In genomic region chrIV:17087384-17088099, ce11 we compare ENCODE assay signal across 4 worm cellular contexts.
TF ChIP-seq lines count a peak whose summit lies in the region.

snx-13 (minus strand) TSS chrIV:17087438.
snr-1 (plus strand) TSS chrIV:17088049.

TF ChIP-seq in whole organism, L2 larva, 48 proteins besides CTCF, POLR2A, EP300 and RAD21 (continues in another document):
- peak; percentile 59 for TF ChIP-seq crh-2 (tag; optimal IDR thresholded peaks at IDR 0.05; lab: Kevin White, UChicago)
- TF ChIP-seq mab-5 (tag; optimal IDR thresholded peaks at IDR 0.05; lab: Kevin White, UChicago), result no peak
- peak; percentile 66 for TF ChIP-seq nhr-25 (tag; optimal IDR thresholded peaks at IDR 0.05; lab: Kevin White, UChicago)
- TF ChIP-seq aly-2 (tag; optimal IDR thresholded peaks at IDR 0.05; lab: Kevin White, UChicago), result no peak
- no peak for TF ChIP-seq dmd-4 (tag; optimal IDR thresholded peaks at IDR 0.05; lab: Kevin White, UChicago)
- TF ChIP-seq nhr-77 (tag; optimal IDR thresholded peaks at IDR 0.05; lab: Kevin White, UChicago), result no peak
- TF ChIP-seq ztf-4 (tag; optimal IDR thresholded peaks at IDR 0.05; lab: Kevin White, UChicago), result peak; percentile 68
- TF ChIP-seq nhr-21 (tag; optimal IDR thresholded peaks at IDR 0.05; lab: Kevin White, UChicago), result peak; percentile 71
- TF ChIP-seq lin-13 (GFP tag; optimal IDR thresholded peaks at IDR 0.05; lab: Kevin White, UChicago), result peak; percentile 87
- no peak for TF ChIP-seq unc-39 (tag; optimal IDR thresholded peaks at IDR 0.05; lab: Kevin White, UChicago)
- peak; percentile 75 for TF ChIP-seq F13H6.1 (tag; optimal IDR thresholded peaks at IDR 0.05; lab: Kevin White, UChicago)
- TF ChIP-seq ztf-11 (tag; optimal IDR thresholded peaks at IDR 0.05; lab: Kevin White, UChicago), result no peak
- TF ChIP-seq Y55F3AM.14 (GFP tag; optimal IDR thresholded peaks at IDR 0.05; lab: Kevin White, UChicago), result peak; percentile 41
- no peak for TF ChIP-seq peb-1 (tag; optimal IDR thresholded peaks at IDR 0.05; lab: Kevin White, UChicago)
- TF ChIP-seq zag-1 (tag; optimal IDR thresholded peaks at IDR 0.05; lab: Kevin White, UChicago), result no peak
- no peak for TF ChIP-seq egl-27 (tag; optimal IDR thresholded peaks at IDR 0.05; lab: Kevin White, UChicago)
- no peak for TF ChIP-seq nhr-23 (tag; optimal IDR thresholded peaks at IDR 0.05; lab: Kevin White, UChicago)
- TF ChIP-seq mbf-1 (tag; optimal IDR thresholded peaks at IDR 0.05; lab: Kevin White, UChicago), result no peak
- TF ChIP-seq nhr-11 (tag; optimal IDR thresholded peaks at IDR 0.05; lab: Kevin White, UChicago), result no peak
- TF ChIP-seq unc-55 (GFP tag; optimal IDR thresholded peaks at IDR 0.05; lab: Kevin White, UChicago), result peak; percentile 80
- TF ChIP-seq snpc-4 (tag; optimal IDR thresholded peaks at IDR 0.05; lab: Kevin White, UChicago), result peak; percentile 61
- peak; percentile 32 for TF ChIP-seq sem-4 (tag; optimal IDR thresholded peaks at IDR 0.05; lab: Kevin White, UChicago)
- no peak for TF ChIP-seq sma-9 (GFP tag; optimal IDR thresholded peaks at IDR 0.05; lab: Kevin White, UChicago)
- no peak for TF ChIP-seq sma-9 (tag; optimal IDR thresholded peaks at IDR 0.05; lab: Kevin White, UChicago)

TF ChIP-seq in whole organism, L4 larva, 104 proteins besides CTCF, POLR2A, EP300 and RAD21 (continues in another document):
- TF ChIP-seq zip-2 (tag; optimal IDR thresholded peaks at IDR 0.05; lab: Kevin White, UChicago) (no peak), ceh-28 (tag; optimal IDR thresholded peaks at IDR 0.05; lab: Kevin White, UChicago) (no peak), madf-5 (GFP tag; IDR thresholded peaks at IDR 0.05; lab: Robert Waterston, UW) (0 out of 4 replicates have a peak, but pooled peaks of 1 of the 2 experiments have one; percentile 62), pha-4 (GFP tag; IDR thresholded peaks at IDR 0.05; lab: Robert Waterston, UW) (peak; percentile 60; the same call in 1 of the 2 replicates), pha-4 (tag; optimal IDR thresholded peaks at IDR 0.05; lab: Kevin White, UChicago) (no peak), mdt-29 (GFP tag; IDR thresholded peaks at IDR 0.05; lab: Robert Waterston, UW) (no peak), ZK546.5 (tag; optimal IDR thresholded peaks at IDR 0.05; lab: Kevin White, UChicago) (no peak), Y5F2A.4 (GFP tag; optimal IDR thresholded peaks at IDR 0.05; lab: Kevin White, UChicago) (no peak), Y75B8A.6 (GFP tag; IDR thresholded peaks at IDR 0.05; lab: Robert Waterston, UW) (no peak), unc-39 (tag; optimal IDR thresholded peaks at IDR 0.05; lab: Kevin White, UChicago) (no peak), lin-1 (GFP tag; IDR thresholded peaks at IDR 0.05; lab: Robert Waterston, UW) (no peak), nhr-25 (tag; optimal IDR thresholded peaks at IDR 0.05; lab: Kevin White, UChicago; ENCODE audit: borderline replicate concordance, insufficient read depth) (no peak), sdz-12 (GFP tag; optimal IDR thresholded peaks at IDR 0.05; lab: Kevin White, UChicago) (peak; percentile 89), ceh-20 (GFP tag; IDR thresholded peaks at IDR 0.05; lab: Robert Waterston, UW) (no peak), ceh-62 (tag; optimal IDR thresholded peaks at IDR 0.05; lab: Kevin White, UChicago) (no peak), cey-2 (tag; optimal IDR thresholded peaks at IDR 0.05; lab: Kevin White, UChicago; ENCODE audit: borderline replicate concordance, insufficient read depth) (no peak), ceh-32 (tag; optimal IDR thresholded peaks at IDR 0.05; lab: Kevin White, UChicago; ENCODE audit: poor library complexity) (no peak), daf-16 (GFP tag; optimal IDR thresholded peaks at IDR 0.05; lab: Kevin White, UChicago) (peak in 1 of 2 experiments; percentile 30), daf-16 (tag; optimal IDR thresholded peaks at IDR 0.05; lab: Kevin White, UChicago) (peak; percentile 39), nhr-111 (GFP tag; optimal IDR thresholded peaks at IDR 0.05; lab: Kevin White, UChicago) (no peak), zip-11 (GFP tag; IDR thresholded peaks at IDR 0.05; lab: Robert Waterston, UW) (no peak), duxl-1 (tag; optimal IDR thresholded peaks at IDR 0.05; lab: Kevin White, UChicago; ENCODE audit: poor library complexity) (no peak), lir-3 (tag; optimal IDR thresholded peaks at IDR 0.05; lab: Kevin White, UChicago) (peak; percentile 58)

TF ChIP-seq in whole organism, late embryonic, 69 proteins besides CTCF, POLR2A, EP300 and RAD21 (continues in another document):
- peak; percentile 84 for TF ChIP-seq Y22D7AL.16 (tag; optimal IDR thresholded peaks at IDR 0.05; lab: Kevin White, UChicago)
- peak; percentile 71 for TF ChIP-seq hlh-13 (GFP tag; optimal IDR thresholded peaks at IDR 0.05; lab: Kevin White, UChicago)
- no peak for TF ChIP-seq unc-55 (GFP tag; optimal IDR thresholded peaks at IDR 0.05; lab: Kevin White, UChicago)
- TF ChIP-seq nfya-1 (tag; optimal IDR thresholded peaks at IDR 0.05; lab: Kevin White, UChicago), result peak; percentile 47
- no peak for TF ChIP-seq ceh-30 (tag; optimal IDR thresholded peaks at IDR 0.05; lab: Kevin White, UChicago)
- TF ChIP-seq unc-42 (tag; optimal IDR thresholded peaks at IDR 0.05; lab: Kevin White, UChicago), result peak; percentile 80
- no peak for TF ChIP-seq ama-1 (optimal IDR thresholded peaks at IDR 0.05; lab: Kevin White, UChicago)
- TF ChIP-seq tbx-7 (tag; optimal IDR thresholded peaks at IDR 0.05; lab: Kevin White, UChicago), result peak; percentile 96
- TF ChIP-seq nhr-11 (tag; optimal IDR thresholded peaks at IDR 0.05; lab: Kevin White, UChicago), result no peak
- peak; percentile 96 for TF ChIP-seq ztf-16 (tag; optimal IDR thresholded peaks at IDR 0.05; lab: Kevin White, UChicago)
- peak; percentile 94 for TF ChIP-seq pha-2 (tag; optimal IDR thresholded peaks at IDR 0.05; lab: Kevin White, UChicago)
- TF ChIP-seq pha-4 (tag; optimal IDR thresholded peaks at IDR 0.05; lab: Kevin White, UChicago), result no peak
- TF ChIP-seq ref-2 (tag; optimal IDR thresholded peaks at IDR 0.05; lab: Kevin White, UChicago), result peak; percentile 98
- peak; percentile 83 for TF ChIP-seq che-1 (tag; optimal IDR thresholded peaks at IDR 0.05; lab: Kevin White, UChicago)
- TF ChIP-seq rnt-1 (tag; optimal IDR thresholded peaks at IDR 0.05; lab: Kevin White, UChicago), result peak; percentile 94
- TF ChIP-seq ceh-19 (GFP tag; optimal IDR thresholded peaks at IDR 0.05; lab: Kevin White, UChicago), result peak; percentile 94
- peak; percentile 82 for TF ChIP-seq gmeb-2 (tag; optimal IDR thresholded peaks at IDR 0.05; lab: Kevin White, UChicago)
- TF ChIP-seq dve-1 (tag; optimal IDR thresholded peaks at IDR 0.05; lab: Kevin White, UChicago), result no peak
- peak; percentile 99 for TF ChIP-seq tbx-2 (tag; optimal IDR thresholded peaks at IDR 0.05; lab: Kevin White, UChicago)
- peak; percentile 94 for TF ChIP-seq C08G9.2 (tag; optimal IDR thresholded peaks at IDR 0.05; lab: Kevin White, UChicago)
- TF ChIP-seq fax-1 (tag; optimal IDR thresholded peaks at IDR 0.05; lab: Kevin White, UChicago), result peak; percentile 96
- peak; percentile 55 for TF ChIP-seq hlh-6 (tag; optimal IDR thresholded peaks at IDR 0.05; lab: Kevin White, UChicago)
- peak; percentile 93 for TF ChIP-seq ets-4 (tag; optimal IDR thresholded peaks at IDR 0.05; lab: Kevin White, UChicago)
- peak; percentile 80 for TF ChIP-seq lin-11 (tag; optimal IDR thresholded peaks at IDR 0.05; lab: Kevin White, UChicago)
- TF ChIP-seq zip-5 (tag; optimal IDR thresholded peaks at IDR 0.05; lab: Kevin White, UChicago), result peak; percentile 99
- TF ChIP-seq npax-4 (tag; optimal IDR thresholded peaks at IDR 0.05; lab: Kevin White, UChicago), result peak; percentile 64

TF ChIP-seq in whole organism, mixed stage, embryonic, 35 proteins besides CTCF, POLR2A, EP300 and RAD21 (continues in another document):
- TF ChIP-seq flh-1 (GFP tag; optimal IDR thresholded peaks at IDR 0.05; lab: Kevin White, UChicago), result peak; percentile 33
- no peak for TF ChIP-seq mab-5 (tag; optimal IDR thresholded peaks at IDR 0.05; lab: Kevin White, UChicago)
- TF ChIP-seq nhr-76 (tag; optimal IDR thresholded peaks at IDR 0.05; lab: Kevin White, UChicago), result no peak
- no peak for TF ChIP-seq unc-39 (tag; optimal IDR thresholded peaks at IDR 0.05; lab: Kevin White, UChicago)
- peak; percentile 50 for TF ChIP-seq pha-4 (tag; optimal IDR thresholded peaks at IDR 0.05; lab: Kevin White, UChicago)
- TF ChIP-seq snpc-4 (tag; optimal IDR thresholded peaks at IDR 0.05; lab: Kevin White, UChicago), result no peak
- no peak for TF ChIP-seq zip-8 (tag; optimal IDR thresholded peaks at IDR 0.05; lab: Kevin White, UChicago)
- TF ChIP-seq ceh-39 (tag; optimal IDR thresholded peaks at IDR 0.05; lab: Kevin White, UChicago), result peak; percentile 58
- TF ChIP-seq nhr-12 (tag; optimal IDR thresholded peaks at IDR 0.05; lab: Kevin White, UChicago), result no peak
- no peak for TF ChIP-seq elt-3 (tag; optimal IDR thresholded peaks at IDR 0.05; lab: Kevin White, UChicago)
- TF ChIP-seq blmp-1 (tag; optimal IDR thresholded peaks at IDR 0.05; lab: Kevin White, UChicago), result no peak
- TF ChIP-seq ztf-11 (tag; optimal IDR thresholded peaks at IDR 0.05; lab: Kevin White, UChicago), result no peak
- no peak for TF ChIP-seq elt-1 (tag; optimal IDR thresholded peaks at IDR 0.05; lab: Kevin White, UChicago; ENCODE audit: borderline replicate concordance, insufficient read depth)
- peak; percentile 66 for TF ChIP-seq lin-13 (tag; optimal IDR thresholded peaks at IDR 0.05; lab: Kevin White, UChicago)
- TF ChIP-seq lin-32 (GFP tag; optimal IDR thresholded peaks at IDR 0.05; lab: Kevin White, UChicago), result peak; percentile 84
- peak; percentile 80 for TF ChIP-seq sem-2 (GFP tag; optimal IDR thresholded peaks at IDR 0.05; lab: Kevin White, UChicago)
- TF ChIP-seq ham-2 (GFP tag; optimal IDR thresholded peaks at IDR 0.05; lab: Kevin White, UChicago), result peak; percentile 58
- peak; percentile 92 for TF ChIP-seq cnd-1 (tag; optimal IDR thresholded peaks at IDR 0.05; lab: Kevin White, UChicago)
- peak; percentile 86 for TF ChIP-seq mls-2 (tag; optimal IDR thresholded peaks at IDR 0.05; lab: Kevin White, UChicago)
- peak; percentile 71 for TF ChIP-seq ces-1 (GFP tag; optimal IDR thresholded peaks at IDR 0.05; lab: Kevin White, UChicago)
- TF ChIP-seq lsy-2 (tag; optimal IDR thresholded peaks at IDR 0.05; lab: Kevin White, UChicago), result peak; percentile 72
- peak; percentile 51 for TF ChIP-seq unc-120 (tag; optimal IDR thresholded peaks at IDR 0.05; lab: Kevin White, UChicago; ENCODE audit: poor library complexity, severe bottlenecking)
- no peak for TF ChIP-seq hlh-1 (tag; optimal IDR thresholded peaks at IDR 0.05; lab: Kevin White, UChicago)
- no peak for TF ChIP-seq nhr-28 (tag; optimal IDR thresholded peaks at IDR 0.05; lab: Kevin White, UChicago)
- peak; percentile 82 for TF ChIP-seq ceh-43 (GFP tag; optimal IDR thresholded peaks at IDR 0.05; lab: Kevin White, UChicago)
- TF ChIP-seq drap-1 (GFP tag; optimal IDR thresholded peaks at IDR 0.05; lab: Kevin White, UChicago), result peak; percentile 87
- TF ChIP-seq tbx-8 (GFP tag; optimal IDR thresholded peaks at IDR 0.05; lab: Kevin White, UChicago), result peak; percentile 90
- TF ChIP-seq unc-62 (GFP tag; optimal IDR thresholded peaks at IDR 0.05; lab: Kevin White, UChicago), result no peak
- peak; percentile 77 for TF ChIP-seq mep-1 (tag; optimal IDR thresholded peaks at IDR 0.05; lab: Kevin White, UChicago)
